Worm (Caenorhabditis elegans): Measurements from ENCODE around the gene F08G12.3.

F08G12.3 gene

DNA sequence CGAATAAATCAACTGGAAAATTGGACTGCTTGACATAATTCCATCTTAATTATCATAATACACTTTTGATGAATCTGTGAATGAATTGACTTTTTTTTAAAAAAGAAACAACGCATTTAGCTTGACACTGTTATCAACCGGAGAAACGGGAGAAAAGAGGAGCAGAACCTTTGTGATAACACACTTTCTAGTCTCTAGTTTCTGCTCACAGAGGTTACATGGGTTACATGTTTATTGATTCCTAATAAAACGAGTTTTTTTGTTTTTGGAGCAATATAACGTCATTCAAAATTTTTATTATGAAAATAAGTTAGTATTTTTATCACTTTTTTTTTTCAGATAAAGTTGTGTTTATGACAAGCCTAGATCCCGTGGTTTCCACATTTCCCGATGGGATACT is 17.9 kb downstream of the F08G12.3 start, which contains the start of gene hizr-1:
hizr-1 (plus strand) TSS at position 340 of the 400 bp plus-strand sequence.
- TF ChIP-seq elt-2 (tag; optimal IDR thresholded peaks at IDR 0.05) (peak; percentile 12), pqm-1 (tag; optimal IDR thresholded peaks at IDR 0.05) (no peak)

ce11 chrX:11323225-11323624 is 23.2 kb downstream of the F08G12.3 start:
- no peak for TF ChIP-seq lin-15B (tag; optimal IDR thresholded peaks at IDR 0.05)
- TF ChIP-seq elt-2 (tag; optimal IDR thresholded peaks at IDR 0.05) = peak; percentile 3
- no peak for TF ChIP-seq lir-3 (tag; optimal IDR thresholded peaks at IDR 0.05; ENCODE audit: poor library complexity)

ce11 chrX:11324240-11324639 is 24.2 kb downstream of the F08G12.3 start, which contains the start of gene asm-2:
Gene asm-2, minus strand, starts transcription at chrX:11324251.
- TF ChIP-seq hpl-2 (GFP tag; optimal IDR thresholded peaks at IDR 0.05) = no peak
- TF ChIP-seq lin-14 (GFP tag; optimal IDR thresholded peaks at IDR 0.05) = peak; percentile 5
- TF ChIP-seq elt-2 (tag; optimal IDR thresholded peaks at IDR 0.05) = peak; percentile 73

- TF ChIP-seq blmp-1 (tag; optimal IDR thresholded peaks at IDR 0.05) (peak; percentile 14), nhr-28 (tag; optimal IDR thresholded peaks at IDR 0.05) (no peak), lin-39 (tag; optimal IDR thresholded peaks at IDR 0.05) (no peak), nhr-11 (tag; optimal IDR thresholded peaks at IDR 0.05) (no peak)
Observed at ce11 chrX:11326827-11327226, 26.8 kb downstream of the F08G12.3 start, which contains the start of gene ZK455.5. Gene ZK455.5, minus strand, starts transcription at chrX:11326927.

DNA sequence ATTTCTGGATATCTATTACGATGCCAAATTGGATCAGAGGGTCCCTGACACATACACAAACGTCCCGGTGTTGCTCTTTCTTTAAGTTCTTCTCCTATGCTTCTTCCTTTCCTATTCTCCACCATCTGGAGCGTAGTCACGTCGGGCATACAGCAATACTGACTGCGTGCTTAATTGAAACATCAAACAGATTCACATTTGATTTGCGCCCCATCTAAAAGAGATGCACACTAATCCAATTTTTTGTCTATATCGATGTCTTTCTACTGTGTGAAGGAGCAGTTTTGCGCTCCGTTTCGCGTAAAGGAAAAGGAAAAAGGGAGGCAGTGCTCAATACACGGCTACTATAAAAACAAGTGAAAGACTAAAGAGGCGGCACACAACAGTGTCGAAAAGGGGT is 28.7 kb downstream of the F08G12.3 start:
- TF ChIP-seq efl-1 (optimal IDR thresholded peaks at IDR 0.05) = no peak
- TF ChIP-seq efl-1 (GFP tag; optimal IDR thresholded peaks at IDR 0.05 in 1 of 2) = peak in 1 of 2 experiments; percentile 53
- peak; percentile 63 for TF ChIP-seq lin-14 (GFP tag; optimal IDR thresholded peaks at IDR 0.05)
- no peak for TF ChIP-seq nhr-237 (tag; optimal IDR thresholded peaks at IDR 0.05)

ce11 chrX:11329424-11329823 is 29.4 kb downstream of the F08G12.3 start, which contains the start of gene npr-9:
Gene npr-9, plus strand, starts transcription at chrX:11329724.
- TF ChIP-seq lin-15B (tag; optimal IDR thresholded peaks at IDR 0.05) = no peak
- no peak for TF ChIP-seq unc-98 (GFP tag; IDR thresholded peaks at IDR 0.05)
- TF ChIP-seq hlh-17 (GFP tag; optimal IDR thresholded peaks at IDR 0.05; ENCODE audit: borderline replicate concordance) = no peak
- no peak for TF ChIP-seq xbp-1 (tag; optimal IDR thresholded peaks at IDR 0.05)
- TF ChIP-seq nhr-90 (tag; optimal IDR thresholded peaks at IDR 0.05; ENCODE audit: poor library complexity) = no peak
- TF ChIP-seq hlh-4 (tag; optimal IDR thresholded peaks at IDR 0.05) = no peak
- no peak for TF ChIP-seq nhr-77 (tag; optimal IDR thresholded peaks at IDR 0.05)

DNA sequence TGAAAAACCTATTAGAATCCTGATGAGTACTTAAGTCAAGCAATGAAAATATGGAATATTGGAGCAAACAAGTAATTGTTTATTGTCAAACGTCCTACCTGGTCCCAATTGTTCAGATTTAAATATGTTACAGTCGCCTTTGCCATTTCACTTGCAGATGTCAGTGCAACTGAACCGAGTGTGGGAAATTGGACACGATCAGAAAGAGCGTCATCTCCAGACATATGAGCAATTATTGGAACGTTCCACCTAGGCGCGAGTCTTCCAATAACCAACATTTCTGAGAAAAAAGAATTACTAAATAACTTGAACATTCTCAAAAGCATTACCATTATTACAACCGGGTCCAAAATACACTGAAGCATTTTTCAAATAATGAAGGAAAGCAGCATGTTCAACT is 37.0 kb downstream of the F08G12.3 start:
- TF ChIP-seq pag-3 (tag; optimal IDR thresholded peaks at IDR 0.05; ENCODE audit: borderline replicate concordance, insufficient read depth) (no peak), elt-2 (tag; optimal IDR thresholded peaks at IDR 0.05) (no peak), jun-1 (tag; optimal IDR thresholded peaks at IDR 0.05) (no peak), mep-1 (tag; optimal IDR thresholded peaks at IDR 0.05) (no peak), ztf-4 (tag; optimal IDR thresholded peaks at IDR 0.05) (no peak), unc-130 (tag; optimal IDR thresholded peaks at IDR 0.05) (no peak), snpc-4 (tag; optimal IDR thresholded peaks at IDR 0.05) (no peak), blmp-1 (tag; optimal IDR thresholded peaks at IDR 0.05) (no peak), pqm-1 (tag; optimal IDR thresholded peaks at IDR 0.05) (no peak)

DNA sequence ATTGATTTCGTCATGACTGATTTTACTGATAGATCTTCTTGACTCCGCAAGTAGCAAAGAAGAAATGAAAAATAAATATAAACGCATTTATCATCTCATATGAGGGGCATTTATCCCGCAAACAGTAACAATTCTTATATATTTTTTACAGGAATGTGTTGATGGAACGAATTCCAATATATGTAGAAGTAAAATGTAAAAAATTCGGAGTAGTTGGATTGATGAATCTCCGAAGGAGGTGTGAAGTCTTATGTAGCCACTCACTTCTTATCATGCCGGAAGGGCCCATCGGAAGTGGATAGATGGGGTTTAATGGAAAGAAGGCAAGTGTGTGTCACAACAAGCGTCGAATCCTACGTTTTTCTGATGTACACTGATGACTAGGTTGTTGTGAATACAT is 37.7 kb downstream of the F08G12.3 start, which contains the start of gene gcy-9:
gcy-9 (minus strand) TSS at position 101 of the 400 bp plus-strand sequence.
- TF ChIP-seq elt-2 (tag; optimal IDR thresholded peaks at IDR 0.05) (no peak), hlh-17 (GFP tag; optimal IDR thresholded peaks at IDR 0.05; ENCODE audit: borderline replicate concordance) (no peak), F16B12.6 (tag; optimal IDR thresholded peaks at IDR 0.05) (no peak), ceh-63 (GFP tag; optimal IDR thresholded peaks at IDR 0.05) (no peak), lin-13 (GFP tag; optimal IDR thresholded peaks at IDR 0.05) (no peak), irx-1 (tag; optimal IDR thresholded peaks at IDR 0.05) (no peak), lin-39 (tag; optimal IDR thresholded peaks at IDR 0.05) (no peak), nhr-28 (tag; optimal IDR thresholded peaks at IDR 0.05) (no peak), efl-1 (optimal IDR thresholded peaks at IDR 0.05) (no peak), efl-1 (GFP tag; optimal IDR thresholded peaks at IDR 0.05 in 1 of 2) (no peak), fkh-10 (GFP tag; optimal IDR thresholded peaks at IDR 0.05) (no peak), mdl-1 (tag; optimal IDR thresholded peaks at IDR 0.05) (no peak), swsn-7 (tag; optimal IDR thresholded peaks at IDR 0.05) (no peak), elt-3 (tag; optimal IDR thresholded peaks at IDR 0.05) (no peak), nhr-237 (tag; optimal IDR thresholded peaks at IDR 0.05) (no peak)
